Fruit fly (Drosophila melanogaster) Kc167 (cell line): Measurements from ENCODE around the gene RpL28.

Experiments
- Sin3A ChIP-seq: fragments of >200 bp; optimal IDR thresholded peaks from 2 replicates; lab custom pipeline; 2018; ENCODE audit warnings: missing external identifiers
- insv ChIP-seq: fragments of >200 bp; optimal IDR thresholded peaks from 3 replicates; lab custom pipeline; 2018; ENCODE audit warnings: missing external identifiers
- psq ChIP-seq: fragments of >200 bp; optimal IDR thresholded peaks from 2 replicates; lab custom pipeline; 2017; ENCODE audit warnings: missing external identifiers
- ttk ChIP-seq: sonication (Bioruptor generic); optimal IDR thresholded peaks from 2 replicates; lab custom pipeline; 2017; ENCODE audit warnings: missing external identifiers

DNA sequence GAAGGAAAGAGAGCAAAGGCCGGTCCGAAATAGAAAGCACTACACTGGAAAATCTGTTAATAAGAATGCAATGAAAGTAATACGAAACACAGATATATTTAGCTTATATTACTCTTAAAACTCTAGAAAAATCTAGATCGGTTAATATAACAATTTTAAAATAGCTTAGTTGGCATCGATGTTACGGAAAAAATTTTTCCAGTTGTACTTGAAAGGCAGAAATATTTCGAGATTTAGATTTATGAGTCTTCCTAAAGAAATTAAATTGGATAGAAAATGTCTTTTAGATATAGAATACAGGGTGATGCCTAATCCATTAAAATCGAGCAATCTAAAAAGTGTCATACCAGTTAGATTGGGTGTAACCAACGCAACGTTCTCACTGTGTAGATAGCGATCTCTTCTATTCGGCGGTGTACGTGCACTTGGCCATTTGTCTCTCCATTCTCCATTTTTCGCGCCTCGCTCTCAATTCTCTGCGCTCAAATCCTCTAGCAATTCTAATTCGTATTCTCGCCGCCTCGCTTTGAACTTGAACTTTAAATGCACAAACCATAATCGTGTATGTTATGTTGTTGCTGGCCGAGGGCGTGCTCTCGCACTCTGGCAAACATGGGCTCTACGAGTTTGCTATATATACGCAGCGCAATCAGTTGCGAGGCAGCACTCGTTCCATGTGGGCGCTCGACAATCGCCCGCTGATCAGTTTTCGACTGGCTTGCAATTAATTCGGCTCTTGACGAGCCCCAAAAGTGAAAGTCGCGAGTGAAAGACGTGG, 27.4 kb upstream of the RpL28 start:
- TF ChIP-seq ttk (lab: Kevin White, UChicago): no peak
- TF ChIP-seq insv (lab: Kevin White, UChicago): no peak
- no peak for TF ChIP-seq Sin3A (lab: Kevin White, UChicago)
- TF ChIP-seq psq (lab: Kevin White, UChicago): no peak
